Fruit fly (Drosophila melanogaster) whole organism, embryonic: ENCODE results near the gene RpS25.
A peak's percentile ranks its signal among the peaks of the same experiment; 100 is the strongest.

Experiments
- Ada2b ChIP-seq: fragments of 200-800 bp; sonication (Bioruptor generic); IDR thresholded peaks from 2 replicates; pipeline ENCODE4 v1.3.6; 2022; ENCODE audit warnings: missing biosample characterization, missing genetic modification characterization
- CG10147 ChIP-seq: fragments of 200-800 bp; sonication (Bioruptor generic); optimal IDR thresholded peaks from 2 replicates; lab custom pipeline; 2019; ENCODE audit warnings: missing biosample characterization, mild to moderate bottlenecking, missing genetic modification characterization, moderate library complexity
- CG11247 ChIP-seq: fragments of 200-800 bp; sonication (Bioruptor generic); IDR thresholded peaks from 2 replicates; pipeline ENCODE4 v1.3.6; 2022; ENCODE audit warnings: missing biosample characterization, missing genetic modification characterization
- CG12071 ChIP-seq: fragments of 200-800 bp; sonication (Bioruptor generic); optimal IDR thresholded peaks from 3 replicates; lab custom pipeline; 2018; ENCODE audit warnings: missing biosample characterization, mild to moderate bottlenecking, missing genetic modification characterization
- CG17385 ChIP-seq: fragments of 200-800 bp; sonication (Bioruptor generic); optimal IDR thresholded peaks from 3 replicates; lab custom pipeline; 2018; ENCODE audit warnings: missing biosample characterization, mild to moderate bottlenecking, missing genetic modification characterization
- CG18764 ChIP-seq: fragments of 200-800 bp; sonication (Bioruptor generic); optimal IDR thresholded peaks from 3 replicates; lab custom pipeline; 2016; ENCODE audit warnings: missing biosample characterization, missing genetic modification characterization
- CG2129 ChIP-seq: fragments of 200-800 bp; sonication (Bioruptor generic); IDR thresholded peaks from 2 replicates; pipeline ENCODE4 v1.3.6; 2022; ENCODE audit warnings: missing biosample characterization, missing genetic modification characterization; ENCODE audit not compliant: partially characterized antibody
- CG2678 ChIP-seq: fragments of 200-800 bp; sonication (Bioruptor generic); optimal IDR thresholded peaks from 3 replicates; lab custom pipeline; 2019; ENCODE audit warnings: missing biosample characterization, mild to moderate bottlenecking, missing genetic modification characterization, moderate library complexity
- CG34422 ChIP-seq: fragments of 200-800 bp; sonication (Bioruptor generic); IDR thresholded peaks from 3 replicates; pipeline ENCODE4 v1.3.6; 2022; ENCODE audit warnings: missing biosample characterization, missing genetic modification characterization
- CG4360 ChIP-seq: fragments of 200-800 bp; sonication (Bioruptor generic); IDR thresholded peaks from 2 replicates; pipeline ENCODE4 v1.3.6; 2022; ENCODE audit warnings: missing biosample characterization, missing genetic modification characterization
- CG5953 ChIP-seq: fragments of 200-800 bp; sonication (Bioruptor generic); IDR thresholded peaks from 2 replicates; pipeline ENCODE4 v1.3.6; 2022; ENCODE audit warnings: missing biosample characterization, missing genetic modification characterization
- CG7745 ChIP-seq: fragments of 200-800 bp; sonication (Bioruptor generic); optimal IDR thresholded peaks from 2 replicates; lab custom pipeline; 2018; ENCODE audit warnings: missing biosample characterization, mild to moderate bottlenecking, missing genetic modification characterization, moderate library complexity
- CG9727 ChIP-seq: fragments of 200-800 bp; sonication (Bioruptor generic); optimal IDR thresholded peaks from 3 replicates; lab custom pipeline; 2017; ENCODE audit warnings: missing biosample characterization, mild to moderate bottlenecking, missing genetic modification characterization
- CkIIα-i1 ChIP-seq: fragments of 200-800 bp; sonication (Bioruptor generic); IDR thresholded peaks from 2 replicates; pipeline ENCODE4 v1.3.6; 2022; ENCODE audit warnings: missing biosample characterization, missing genetic modification characterization
- D19A ChIP-seq: fragments of 200-800 bp; optimal IDR thresholded peaks from 3 replicates; lab custom pipeline; 2019; ENCODE audit warnings: missing biosample characterization, mild to moderate bottlenecking, missing genetic modification characterization, moderate library complexity
- Doc2 ChIP-seq: fragments of 200-800 bp; sonication (Bioruptor generic); IDR thresholded peaks from 2 replicates; pipeline ENCODE4 v1.3.6; 2022; ENCODE audit warnings: missing biosample characterization, missing genetic modification characterization
- Fer3 ChIP-seq: fragments of 200-800 bp; sonication (Bioruptor generic); optimal IDR thresholded peaks from 2 replicates; lab custom pipeline; 2018; ENCODE audit warnings: missing biosample characterization, mild to moderate bottlenecking, missing genetic modification characterization, moderate library complexity
- Hmx ChIP-seq: fragments of 200-800 bp; sonication (Bioruptor generic); optimal IDR thresholded peaks from 2 replicates; lab custom pipeline; 2016; ENCODE audit warnings: missing biosample characterization, missing genetic modification characterization
- Hr78 ChIP-seq, 2 experiments: fragments of 200-800 bp in 1 of 2; fragments of >200 bp in 1 of 2; sonication (Bioruptor generic) in 1 of 2; optimal IDR thresholded peaks; 2 replicates each; lab custom pipeline; 2017 to 2019; ENCODE audit warnings: missing biosample characterization in 2 of 2, missing genetic modification characterization in 2 of 2, mild to moderate bottlenecking in 1 of 2, moderate library complexity in 1 of 2
- Hsf ChIP-seq: fragments of 200-800 bp; sonication (Bioruptor generic); optimal IDR thresholded peaks from 3 replicates; lab custom pipeline; 2016; ENCODE audit warnings: missing biosample characterization, missing genetic modification characterization
- MESR4 ChIP-seq: fragments of 200-800 bp; sonication (Bioruptor generic); optimal IDR thresholded peaks from 2 replicates; lab custom pipeline; 2018; ENCODE audit warnings: missing biosample characterization, mild to moderate bottlenecking, missing genetic modification characterization, moderate library complexity
- NC2β ChIP-seq: fragments of 200-800 bp; sonication (Bioruptor generic); optimal IDR thresholded peaks from 2 replicates; lab custom pipeline; 2016; ENCODE audit warnings: missing biosample characterization, missing genetic modification characterization
- Ptx1 ChIP-seq: fragments of 200-800 bp; sonication (Bioruptor generic); IDR thresholded peaks from 2 replicates; pipeline ENCODE4 v1.3.6; 2022; ENCODE audit warnings: missing biosample characterization, missing genetic modification characterization
- ac ChIP-seq: fragments of 200-800 bp; sonication (Bioruptor generic); optimal IDR thresholded peaks from 3 replicates; lab custom pipeline; 2017; ENCODE audit warnings: missing biosample characterization, mild to moderate bottlenecking, missing genetic modification characterization
- ash1 ChIP-seq: fragments of 200-800 bp; sonication (Bioruptor generic); optimal IDR thresholded peaks from 2 replicates; lab custom pipeline; 2018; ENCODE audit warnings: missing biosample characterization, mild to moderate bottlenecking, missing genetic modification characterization
- cg ChIP-seq: fragments of 200-800 bp; sonication (Bioruptor generic); optimal IDR thresholded peaks from 3 replicates; lab custom pipeline; 2019; ENCODE audit warnings: missing biosample characterization, mild to moderate bottlenecking, missing genetic modification characterization, moderate library complexity
- crol ChIP-seq: fragments of 200-800 bp; sonication (Bioruptor generic); IDR thresholded peaks from 2 replicates; pipeline ENCODE4 v1.3.6; 2022; ENCODE audit warnings: missing biosample characterization, missing genetic modification characterization
- dmrt11E ChIP-seq: fragments of 200-800 bp; sonication (Bioruptor generic); optimal IDR thresholded peaks from 3 replicates; lab custom pipeline; 2018; ENCODE audit warnings: missing biosample characterization, mild to moderate bottlenecking, missing genetic modification characterization, moderate library complexity
- en ChIP-seq: fragments of 200-800 bp; sonication (Bioruptor generic); optimal IDR thresholded peaks from 2 replicates; lab custom pipeline; 2016; ENCODE audit warnings: missing biosample characterization, missing genetic modification characterization
- ewg ChIP-seq: fragments of 200-800 bp; sonication (Bioruptor generic); optimal IDR thresholded peaks from 3 replicates; lab custom pipeline; 2017; ENCODE audit warnings: mild to moderate bottlenecking, missing biosample characterization, missing genetic modification reagents, missing genetic modification characterization
- fd102C ChIP-seq: fragments of 200-800 bp; sonication (Bioruptor generic); optimal IDR thresholded peaks from 2 replicates; lab custom pipeline; 2018; ENCODE audit warnings: missing biosample characterization, mild to moderate bottlenecking, missing genetic modification characterization, moderate library complexity
- gsb-n ChIP-seq: fragments of 200-800 bp; sonication (Bioruptor generic); optimal IDR thresholded peaks from 3 replicates; lab custom pipeline; 2018; ENCODE audit warnings: missing biosample characterization, mild to moderate bottlenecking, missing genetic modification characterization
- ham ChIP-seq: fragments of 200-800 bp; sonication (Bioruptor generic); IDR thresholded peaks from 2 replicates; pipeline ENCODE4 v1.3.6; 2022; ENCODE audit warnings: missing biosample characterization, missing genetic modification characterization
- hb ChIP-seq: fragments of 200-800 bp; sonication (Bioruptor generic); IDR thresholded peaks from 3 replicates; pipeline ENCODE4 v1.3.6; 2022; ENCODE audit warnings: missing biosample characterization, missing genetic modification characterization; ENCODE audit not compliant: partially characterized antibody
- her ChIP-seq: fragments of 200-800 bp; sonication (Bioruptor generic); optimal IDR thresholded peaks from 2 replicates; lab custom pipeline; 2016; ENCODE audit warnings: missing biosample characterization, missing genetic modification characterization
- luna ChIP-seq: fragments of 200-800 bp; sonication (Bioruptor generic); optimal IDR thresholded peaks from 2 replicates; lab custom pipeline; 2016; ENCODE audit warnings: missing biosample characterization, missing genetic modification characterization
- mirr ChIP-seq: fragments of 200-800 bp; sonication (Bioruptor generic); optimal IDR thresholded peaks from 3 replicates; lab custom pipeline; 2018; ENCODE audit warnings: missing biosample characterization, mild to moderate bottlenecking, missing genetic modification characterization
- phol ChIP-seq: fragments of 200-800 bp; sonication (Bioruptor generic); optimal IDR thresholded peaks from 3 replicates; lab custom pipeline; 2018; ENCODE audit warnings: missing biosample characterization, mild to moderate bottlenecking, missing genetic modification characterization, moderate library complexity
- pros ChIP-seq: fragments of 200-800 bp; sonication (Bioruptor generic); optimal IDR thresholded peaks from 3 replicates; lab custom pipeline; 2019; ENCODE audit warnings: missing biosample characterization, mild to moderate bottlenecking, missing genetic modification characterization, moderate library complexity
- pum ChIP-seq: fragments of 200-800 bp; sonication (Bioruptor generic); optimal IDR thresholded peaks from 2 replicates; lab custom pipeline; 2016; ENCODE audit warnings: missing biosample characterization, missing genetic modification characterization
- repo ChIP-seq: fragments of 200-800 bp; sonication (Bioruptor generic); optimal IDR thresholded peaks from 2 replicates; lab custom pipeline; 2016; ENCODE audit warnings: missing biosample characterization, missing genetic modification characterization
- scrt ChIP-seq: fragments of 200-800 bp; sonication (Bioruptor generic); optimal IDR thresholded peaks from 2 replicates; lab custom pipeline; 2018; ENCODE audit warnings: missing biosample characterization, mild to moderate bottlenecking, missing genetic modification characterization, moderate library complexity
- slou ChIP-seq: fragments of 200-800 bp; sonication (Bioruptor generic); optimal IDR thresholded peaks from 3 replicates; lab custom pipeline; 2016; ENCODE audit warnings: missing biosample characterization, missing genetic modification characterization
- sna ChIP-seq: fragments of 200-800 bp; sonication (Bioruptor generic); IDR thresholded peaks from 2 replicates; pipeline ENCODE4 v1.3.6; 2022; ENCODE audit warnings: missing biosample characterization, missing genetic modification characterization; ENCODE audit not compliant: partially characterized antibody
- sr ChIP-seq: fragments of 200-800 bp; sonication (Bioruptor generic); IDR thresholded peaks from 3 replicates; pipeline ENCODE4 v1.3.6; 2022; ENCODE audit warnings: missing biosample characterization, missing genetic modification characterization
- tll ChIP-seq, 2 experiments: fragments of 200-800 bp in 1 of 2; fragments of >200 bp in 1 of 2; sonication (Bioruptor generic) in 1 of 2; optimal IDR thresholded peaks; 2 replicates each; lab custom pipeline; 2017 to 2019; ENCODE audit warnings: missing biosample characterization in 2 of 2, missing genetic modification characterization in 2 of 2, mild to moderate bottlenecking in 1 of 2, moderate library complexity in 1 of 2
- tna ChIP-seq: fragments of 200-800 bp; sonication (Bioruptor generic); IDR thresholded peaks from 2 replicates; pipeline ENCODE4 v1.3.6; 2022; ENCODE audit warnings: missing biosample characterization, missing genetic modification characterization; ENCODE audit not compliant: partially characterized antibody
- trh ChIP-seq: fragments of 200-800 bp; sonication (Bioruptor generic); optimal IDR thresholded peaks from 2 replicates; lab custom pipeline; 2016; ENCODE audit warnings: missing biosample characterization, missing genetic modification characterization
- tup ChIP-seq: fragments of 200-800 bp; sonication (Bioruptor generic); optimal IDR thresholded peaks from 2 replicates; lab custom pipeline; 2016; ENCODE audit warnings: missing biosample characterization, mild to moderate bottlenecking, missing genetic modification characterization, moderate library complexity
- yki ChIP-seq: fragments of >200 bp; optimal IDR thresholded peaks from 3 replicates; lab custom pipeline; 2018

RpS25 gene

DNA sequence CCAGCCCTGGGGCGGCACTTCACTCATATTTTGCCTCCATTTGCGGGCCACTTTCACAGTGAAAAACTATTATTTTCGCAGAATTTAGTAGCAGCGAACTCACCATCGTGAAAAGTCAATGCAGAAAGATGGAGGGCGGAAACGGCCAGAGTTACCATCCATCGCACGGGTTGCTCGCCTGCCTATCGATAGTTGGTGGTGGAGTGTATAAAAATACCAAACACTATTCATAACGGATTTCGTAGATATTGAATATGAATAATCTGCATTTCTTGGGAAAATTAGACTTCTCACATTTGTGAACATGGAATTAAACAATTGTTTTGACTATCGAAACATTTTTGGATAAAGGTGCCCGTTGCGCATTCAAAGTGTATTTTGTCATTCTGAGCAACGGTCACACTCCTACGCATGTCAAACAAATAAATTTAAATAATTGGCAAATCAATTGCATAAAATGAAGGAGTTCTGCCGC is at the start of gene RpS25, which contains the start of gene CG4820 (continued):
- TF ChIP-seq Hr78 (GFP tag; optimal IDR thresholded peaks at IDR 0.05; lab: Kevin White, UChicago) (peak in 1 of 2 experiments; percentile 27), pum (GFP tag; lab: Kevin White, UChicago) (peak; percentile 78), scrt (GFP tag; lab: Kevin White, UChicago) (peak; percentile 87), CG18764 (peak; percentile 90), D19A (tag; lab: Kevin White, UChicago) (peak; percentile 65), pros (GFP tag; lab: Kevin White, UChicago) (peak; percentile 2), Hmx (GFP tag; lab: Kevin White, UChicago) (peak; percentile 25), slou (peak; percentile 88), CG17385 (GFP tag; lab: Kevin White, UChicago) (peak; percentile 89), CG34422 (GFP tag; lab: Robert Waterston, UW) (peak; percentile 90), CG9727 (GFP tag; lab: Kevin White, UChicago) (peak; percentile 95), tna (GFP tag; lab: Robert Waterston, UW) (peak; percentile 62; the same call in 1 of the 2 replicates), CG12071 (GFP tag; lab: Kevin White, UChicago) (peak; percentile 94), Fer3 (tag; lab: Kevin White, UChicago) (peak; percentile 91), Ada2b (GFP tag; lab: Robert Waterston, UW) (peak; percentile 66), CkIIα-i1 (GFP tag; lab: Robert Waterston, UW) (no peak), trh (GFP tag; lab: Kevin White, UChicago) (peak; percentile 86), CG4360 (GFP tag; lab: Robert Waterston, UW) (0 out of 2 replicates have a peak, but pooled peaks have one; percentile 37), repo (GFP tag; lab: Kevin White, UChicago) (peak; percentile 92), ac (GFP tag; lab: Kevin White, UChicago) (peak; percentile 82), tup (GFP tag; lab: Kevin White, UChicago) (peak; percentile 53), crol (GFP tag; lab: Robert Waterston, UW) (peak; percentile 49), luna (GFP tag; lab: Kevin White, UChicago) (peak; percentile 86), her (GFP tag; lab: Kevin White, UChicago) (peak; percentile 91), phol (tag; lab: Kevin White, UChicago) (peak; percentile 100), CG11247 (GFP tag; lab: Robert Waterston, UW) (peak; percentile 83), Doc2 (GFP tag; lab: Robert Waterston, UW) (peak; percentile 50), CG10147 (GFP tag; lab: Kevin White, UChicago) (peak; percentile 89), CG7745 (tag; lab: Kevin White, UChicago) (peak; percentile 39), ewg (peak; percentile 95), Ptx1 (peak; percentile 79), en (GFP tag; lab: Kevin White, UChicago) (peak; percentile 88), cg (GFP tag; lab: Kevin White, UChicago) (no peak), CG5953 (GFP tag; lab: Robert Waterston, UW) (peak; percentile 78; the same call in 1 of the 2 replicates), MESR4 (GFP tag; lab: Kevin White, UChicago) (peak; percentile 100), ham (GFP tag; lab: Robert Waterston, UW) (peak; percentile 55; the same call in 1 of the 2 replicates), hb (GFP tag; lab: Robert Waterston, UW) (peak; percentile 80; the same call in 2 of the 3 replicates), CG2129 (GFP tag; lab: Robert Waterston, UW) (peak; percentile 77), CG2678 (tag; lab: Kevin White, UChicago) (peak; percentile 85), dmrt11E (peak; percentile 85), sr (GFP tag; lab: Robert Waterston, UW) (peak; percentile 82), NC2β (GFP tag; lab: Kevin White, UChicago) (peak; percentile 98), gsb-n (peak; percentile 87), ash1 (GFP tag; lab: Kevin White, UChicago) (peak; percentile 93), sna (GFP tag; lab: Robert Waterston, UW) (peak; percentile 89), Hsf (GFP tag; lab: Kevin White, UChicago) (peak; percentile 92), fd102C (GFP tag; lab: Kevin White, UChicago) (peak; percentile 87), yki (lab: Kevin White, UChicago) (no peak), tll (GFP tag; optimal IDR thresholded peaks at IDR 0.05; lab: Kevin White, UChicago) (peak; percentile 40 to 90), mirr (peak; percentile 98)
